Fruit fly (Drosophila melanogaster) whole organism, larva: ENCODE data around the gene CG13376.

Experiments used
- noc ChIP-seq: fragments of 200-800 bp; sonication (Bioruptor generic); optimal IDR thresholded peaks from 3 replicates; lab custom pipeline; 2019; ENCODE audit warnings: missing biosample characterization, mild to moderate bottlenecking, missing genetic modification characterization, moderate library complexity

Gene CG13376

DNA sequence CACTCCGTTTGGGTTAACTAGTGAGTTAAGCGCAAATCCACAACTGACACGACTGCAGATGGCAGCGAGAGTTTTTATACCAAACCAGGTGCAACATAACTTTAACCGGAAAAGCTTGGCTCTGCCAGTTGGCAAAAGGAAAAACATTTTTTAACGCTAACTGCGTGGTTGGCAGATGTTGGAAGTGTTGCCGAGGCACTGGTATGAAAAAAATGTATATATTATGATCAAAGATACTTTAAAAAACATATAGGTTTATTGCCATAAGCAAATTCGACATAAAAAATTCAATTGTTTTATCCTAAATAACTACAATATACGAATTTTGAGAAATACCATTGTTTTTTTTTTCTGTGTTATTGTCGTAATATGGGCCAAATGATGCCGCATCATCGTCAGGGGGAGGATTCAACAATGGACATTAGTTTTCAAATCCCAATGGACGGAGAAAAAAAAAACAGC, at the start of gene CG13376:
CG13376 (minus strand) TSS at position 51 of the 462 bp plus-strand sequence.
- TF ChIP-seq noc (tag; lab: Kevin White, UChicago), result no peak

dm6 chrX:314823-315222, 48.0 kb upstream of the CG13376 start, which contains the start of gene Or1a:
TSS of gene Or1a (plus strand) at chrX:315123.
- no peak for TF ChIP-seq noc (tag; lab: Kevin White, UChicago)

DNA sequence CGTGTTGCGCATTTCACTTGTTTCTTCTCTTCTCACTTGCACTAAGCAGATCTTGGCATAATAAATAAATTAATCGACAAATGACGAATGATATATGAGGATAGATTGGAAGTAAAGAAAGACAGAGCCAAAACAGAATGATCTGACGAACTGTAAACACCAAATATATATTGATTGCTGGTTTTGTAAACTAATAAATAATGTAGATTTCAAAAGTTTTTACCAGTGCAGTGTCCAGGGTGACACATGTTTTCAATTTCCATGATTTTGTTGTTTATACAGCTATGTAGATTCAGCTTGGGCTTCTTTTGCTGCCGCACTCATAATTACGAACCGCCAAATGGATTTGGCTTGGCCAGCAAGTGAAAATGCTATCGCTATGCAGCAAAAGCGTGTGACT, 44.5 kb upstream of the CG13376 start:
- no peak for TF ChIP-seq noc (tag; lab: Kevin White, UChicago)

dm6 chrX:307384-307783, 40.6 kb upstream of the CG13376 start, which contains the start of gene CG12470:
TSS of gene CG12470 (plus strand) at chrX:307684.
- TF ChIP-seq noc (tag; lab: Kevin White, UChicago), result no peak

DNA sequence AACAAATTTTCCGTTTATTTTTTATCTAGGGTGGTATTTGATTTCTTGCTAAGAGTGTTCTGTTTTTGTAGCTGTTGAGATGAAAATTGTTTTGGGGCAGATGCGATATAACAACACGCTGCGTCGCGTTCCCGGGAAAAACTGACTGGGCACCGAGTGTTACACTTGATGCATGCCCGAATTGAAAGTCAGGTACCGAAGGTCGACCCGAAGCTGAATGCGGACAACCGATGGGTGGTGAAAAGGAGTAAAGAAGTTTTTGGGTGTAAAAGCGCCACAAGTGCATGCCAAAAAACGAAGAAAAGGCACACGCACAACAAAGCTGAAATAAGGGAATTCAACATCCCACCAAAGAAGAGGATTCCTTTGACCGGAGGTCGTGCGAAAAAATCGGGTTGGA, 28.0 kb upstream of the CG13376 start, which contains the start of gene CG13375:
CG13375 (minus strand) TSS at position 124 of the 400 bp plus-strand sequence.
- TF ChIP-seq noc (tag; lab: Kevin White, UChicago), result no peak

DNA sequence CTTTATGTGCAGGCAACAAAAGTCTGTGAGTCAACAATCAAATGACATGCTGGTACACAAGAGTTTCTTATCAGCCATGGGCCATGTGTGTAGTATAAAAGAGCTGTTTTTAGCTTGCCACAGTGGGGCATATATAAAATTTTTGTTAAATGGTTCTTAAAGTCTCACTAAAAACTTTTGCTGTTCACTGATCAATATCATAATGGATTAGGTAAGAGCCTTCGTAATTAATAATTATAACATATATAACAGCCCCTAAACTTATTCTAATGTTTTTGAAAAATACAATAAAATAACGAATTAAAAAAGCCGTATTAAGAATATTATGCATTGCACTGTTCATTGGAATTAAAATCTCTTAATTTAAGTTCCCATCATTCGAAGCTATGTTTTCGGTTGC, 26.4 kb upstream of the CG13376 start:
- no peak for TF ChIP-seq noc (tag; lab: Kevin White, UChicago)

DNA sequence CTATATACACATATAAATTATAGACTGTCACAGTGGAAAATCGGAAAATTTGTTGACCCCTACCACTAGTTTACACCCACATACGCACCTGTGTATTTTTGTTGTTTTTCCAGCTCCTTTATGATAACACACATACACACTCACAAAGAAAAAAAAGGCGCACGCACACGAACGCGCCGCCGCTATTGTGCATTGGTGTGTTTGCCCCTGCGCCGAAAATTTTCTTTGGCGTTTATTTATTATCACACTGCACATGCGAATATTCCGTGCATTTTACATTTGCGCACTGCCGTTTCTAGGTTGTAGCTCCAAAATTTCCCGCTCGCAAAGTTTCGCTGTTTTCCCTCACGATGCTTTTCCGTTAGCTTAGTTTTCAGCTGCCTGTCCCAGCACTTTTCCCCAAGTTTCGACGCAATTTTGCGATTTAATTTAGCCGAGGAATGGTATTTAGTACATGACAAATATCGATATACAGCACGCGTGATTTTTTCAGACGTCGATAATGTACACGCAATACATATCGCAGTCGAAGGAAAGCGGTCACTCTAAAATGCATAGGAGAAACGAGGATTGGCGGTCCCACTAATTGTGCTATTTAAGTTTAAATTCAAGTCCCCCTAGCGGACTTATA, 12.4 kb upstream of the CG13376 start, which contains the start of the genes CG3777 and ewg:
CG3777 (plus strand) TSS at position 607 of the 631 bp plus-strand sequence.
ewg (minus strand) TSS at position 622 of the 631 bp plus-strand sequence.
- no peak for TF ChIP-seq noc (tag; lab: Kevin White, UChicago)

- no peak for TF ChIP-seq noc (tag; lab: Kevin White, UChicago)
Measured at dm6 chrX:278370-279096, 11.7 kb upstream of the CG13376 start.

dm6 chrX:277885-278284, 11.1 kb upstream of the CG13376 start:
- no peak for TF ChIP-seq noc (tag; lab: Kevin White, UChicago)

dm6 chrX:276569-276968, 9.7 kb upstream of the CG13376 start:
- TF ChIP-seq noc (tag; lab: Kevin White, UChicago), result no peak

dm6 chrX:276065-276464, 9.2 kb upstream of the CG13376 start:
- TF ChIP-seq noc (tag; lab: Kevin White, UChicago), result no peak

DNA sequence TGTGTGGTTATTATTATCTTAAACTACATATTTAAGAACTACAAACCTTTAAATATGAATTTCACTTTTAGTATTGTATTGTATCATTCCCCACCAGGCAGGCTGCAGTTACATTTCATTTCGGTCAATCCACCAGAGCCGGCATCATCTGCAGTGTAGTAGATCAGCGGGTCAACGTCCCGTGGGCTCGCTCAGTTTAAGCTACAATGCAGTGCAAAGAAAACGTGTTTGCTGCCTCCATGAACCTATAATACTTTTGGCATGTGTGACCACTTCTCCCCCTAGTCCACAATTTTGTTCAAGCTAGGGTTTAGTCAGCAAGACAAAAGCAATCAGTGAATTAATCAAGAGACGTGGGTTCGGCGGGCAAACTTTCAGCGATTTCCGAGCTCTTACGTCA, 1.2 kb upstream of the CG13376 start:
- TF ChIP-seq noc (tag; lab: Kevin White, UChicago), result no peak

dm6 chrX:265692-266091, 1.1 kb downstream of the CG13376 start:
- TF ChIP-seq noc (tag; lab: Kevin White, UChicago), result no peak

DNA sequence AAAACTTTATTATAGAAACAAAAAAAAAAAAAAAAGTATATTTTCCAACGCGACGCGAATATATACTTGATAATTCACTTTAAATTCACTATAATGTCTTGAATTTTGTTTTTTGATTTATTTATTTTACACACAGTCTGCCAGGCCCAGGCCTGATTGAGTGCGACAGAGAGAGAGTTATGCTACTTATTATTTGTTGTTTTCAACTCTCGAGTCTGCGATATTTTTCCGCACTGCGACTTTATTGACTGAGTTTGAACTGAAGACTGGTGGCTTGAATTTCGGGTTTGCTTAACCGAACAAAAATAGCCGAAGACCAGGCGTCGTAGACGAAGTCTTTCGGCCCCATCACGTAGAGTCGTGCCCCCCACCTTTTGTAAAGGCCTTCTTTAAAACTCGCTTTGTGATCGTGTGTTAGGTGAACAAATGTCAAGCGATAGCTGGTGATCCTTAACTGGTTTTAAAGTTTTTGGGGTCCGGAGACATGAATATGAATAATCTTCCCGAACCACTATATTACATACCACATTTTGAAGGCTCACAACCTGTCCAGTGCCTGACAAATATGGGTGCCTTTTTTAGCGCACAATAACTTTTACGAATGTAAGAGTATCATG, 3.0 kb downstream of the CG13376 start, which contains the start of gene CG13377:
CG13377 (minus strand) TSS at position 272 of the 617 bp plus-strand sequence.
- no peak for TF ChIP-seq noc (tag; lab: Kevin White, UChicago)

DNA sequence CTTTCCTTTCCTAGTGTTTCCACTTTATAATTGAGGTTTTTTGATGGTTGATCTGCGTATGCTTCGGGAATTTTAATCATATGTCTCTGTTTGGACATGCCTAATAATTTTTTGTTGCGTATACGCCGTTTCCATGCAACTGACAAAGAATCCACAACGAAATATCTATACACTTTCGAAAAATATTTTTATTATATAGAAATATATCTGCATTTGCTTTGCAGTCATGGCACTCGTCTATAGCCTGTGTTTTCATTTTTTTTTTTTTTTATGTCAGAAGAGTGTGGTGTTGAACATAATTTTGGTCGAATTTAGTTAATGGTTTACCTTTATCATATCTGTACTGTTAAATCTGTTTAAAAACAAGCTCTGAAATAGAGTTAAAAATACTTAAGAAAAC, 4.0 kb downstream of the CG13376 start:
- no peak for TF ChIP-seq noc (tag; lab: Kevin White, UChicago)

DNA sequence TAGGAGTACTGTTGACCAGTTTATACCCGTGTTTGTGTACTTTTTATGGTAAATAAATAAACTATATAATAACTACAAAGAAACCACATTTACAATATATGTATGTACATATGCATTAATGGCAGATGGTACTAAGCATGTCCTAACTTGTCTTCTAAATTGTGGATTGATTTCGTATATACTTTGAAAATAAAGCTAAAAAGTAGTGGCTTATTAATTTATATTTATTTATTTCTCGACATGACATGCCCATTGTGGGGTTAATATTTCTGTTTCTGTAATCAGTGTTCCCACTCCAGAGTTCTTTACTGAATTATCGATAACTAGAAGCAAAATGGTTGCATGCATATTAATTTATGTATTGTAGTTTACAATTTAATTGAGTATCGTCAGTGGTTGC, 11.5 kb downstream of the CG13376 start, which contains the start of gene cin:
cin (plus strand) TSS at position 306 of the 400 bp plus-strand sequence.
- peak; percentile 57 for TF ChIP-seq noc (tag; lab: Kevin White, UChicago)
